Fruit fly (Drosophila melanogaster): ENCODE data around the gene HP1D3csd.
A peak's percentile ranks its signal among the peaks of the same experiment; 100 is the strongest.

The HP1D3csd gene

dm6 chrX:19208014-19208413, 18.0 kb downstream of the HP1D3csd start, which contains the start of gene Ulp1 (continued):
- no peak for TF ChIP-seq pfk (GFP tag; optimal IDR thresholded peaks at IDR 0.05)
- peak; percentile 63; the same call in 1 of the 2 replicates for TF ChIP-seq CG42726 (GFP tag; IDR thresholded peaks at IDR 0.05; ENCODE audit: partially characterized antibody)
- no peak for TF ChIP-seq CG2678 (tag; optimal IDR thresholded peaks at IDR 0.05)
- TF ChIP-seq Rx (GFP tag; IDR thresholded peaks at IDR 0.05): no peak
- peak; percentile 76 for TF ChIP-seq CG3995 (GFP tag; optimal IDR thresholded peaks at IDR 0.05)
- TF ChIP-seq Doc2 (GFP tag; IDR thresholded peaks at IDR 0.05): no peak
- peak; percentile 11 for TF ChIP-seq CG2120 (GFP tag; optimal IDR thresholded peaks at IDR 0.05)
- no peak for TF ChIP-seq PHDP (tag; optimal IDR thresholded peaks at IDR 0.05)
- no peak for TF ChIP-seq aop (GFP tag; IDR thresholded peaks at IDR 0.05)
- TF ChIP-seq CG12104 (GFP tag; optimal IDR thresholded peaks at IDR 0.05): no peak
- no peak for TF ChIP-seq C15 (GFP tag; IDR thresholded peaks at IDR 0.05)
- TF ChIP-seq D (optimal IDR thresholded peaks at IDR 0.05): no peak
- TF ChIP-seq D (GFP tag; optimal IDR thresholded peaks at IDR 0.05): no peak
- TF ChIP-seq Fer2 (tag; optimal IDR thresholded peaks at IDR 0.05): no peak
- no peak for TF ChIP-seq CG10654 (GFP tag; optimal IDR thresholded peaks at IDR 0.05)
- no peak for TF ChIP-seq CG14050 (GFP tag; IDR thresholded peaks at IDR 0.05)
- peak in 1 of 2 experiments; percentile 47 for TF ChIP-seq Pdp1 (GFP tag; optimal IDR thresholded peaks at IDR 0.05)
- TF ChIP-seq Blimp-1 (GFP tag; optimal IDR thresholded peaks at IDR 0.05): no peak
- no peak for TF ChIP-seq CG34376 (GFP tag; optimal IDR thresholded peaks at IDR 0.05)
- TF ChIP-seq nmo (GFP tag; optimal IDR thresholded peaks at IDR 0.05): peak; percentile 36
- no peak for TF ChIP-seq Mrtf (GFP tag; IDR thresholded peaks at IDR 0.05)
- TF ChIP-seq amos (GFP tag; IDR thresholded peaks at IDR 0.05; ENCODE audit: partially characterized antibody): peak; percentile 58
- TF ChIP-seq CG3407 (GFP tag; optimal IDR thresholded peaks at IDR 0.05): no peak
- TF ChIP-seq exex (tag; optimal IDR thresholded peaks at IDR 0.05): peak; percentile 55
- no peak for TF ChIP-seq Sox100B (GFP tag; optimal IDR thresholded peaks at IDR 0.05)
- peak; percentile 30 for TF ChIP-seq CG12391 (tag; optimal IDR thresholded peaks at IDR 0.05)
- TF ChIP-seq Lhr (GFP tag; optimal IDR thresholded peaks at IDR 0.05): peak; percentile 60
- no peak for TF ChIP-seq NK7.1 (GFP tag; optimal IDR thresholded peaks at IDR 0.05)
- TF ChIP-seq CG9876 (GFP tag; optimal IDR thresholded peaks at IDR 0.05): peak; percentile 4
- no peak for TF ChIP-seq CG10959 (GFP tag; IDR thresholded peaks at IDR 0.05)
- no peak for TF ChIP-seq Oaz (GFP tag; IDR thresholded peaks at IDR 0.05)
- no peak for TF ChIP-seq mld (GFP tag; IDR thresholded peaks at IDR 0.05; ENCODE audit: partially characterized antibody)
- no peak for TF ChIP-seq caup (GFP tag; optimal IDR thresholded peaks at IDR 0.05; ENCODE audit: severe bottlenecking)
- no peak for TF ChIP-seq Dip2 (GFP tag; IDR thresholded peaks at IDR 0.05)
- TF ChIP-seq ap (GFP tag; IDR thresholded peaks at IDR 0.05): no peak
- no peak for TF ChIP-seq tna (GFP tag; IDR thresholded peaks at IDR 0.05; ENCODE audit: partially characterized antibody)
- no peak for TF ChIP-seq CG8765 (GFP tag; IDR thresholded peaks at IDR 0.05)
- no peak for TF ChIP-seq CG18476 (GFP tag; optimal IDR thresholded peaks at IDR 0.05)
- TF ChIP-seq TFAM (GFP tag; optimal IDR thresholded peaks at IDR 0.05): no peak
- TF ChIP-seq CG7786 (GFP tag; optimal IDR thresholded peaks at IDR 0.05): no peak
- TF ChIP-seq al (GFP tag; IDR thresholded peaks at IDR 0.05): no peak
- no peak for TF ChIP-seq grn (GFP tag; optimal IDR thresholded peaks at IDR 0.05)
- no peak for TF ChIP-seq CG4360 (GFP tag; IDR thresholded peaks at IDR 0.05)
- no peak for TF ChIP-seq Mes4 (GFP tag; optimal IDR thresholded peaks at IDR 0.05)
- no peak for TF ChIP-seq CG18764 (GFP tag; optimal IDR thresholded peaks at IDR 0.05)
- TF ChIP-seq CG1233 (GFP tag; optimal IDR thresholded peaks at IDR 0.05): no peak
- TF ChIP-seq CG12071 (GFP tag; optimal IDR thresholded peaks at IDR 0.05): no peak
- no peak for TF ChIP-seq dmrt11E (tag; optimal IDR thresholded peaks at IDR 0.05)
- TF ChIP-seq Hr3 (GFP tag; optimal IDR thresholded peaks at IDR 0.05): peak; percentile 31
- no peak for TF ChIP-seq CG15011 (GFP tag; optimal IDR thresholded peaks at IDR 0.05)
- no peak for TF ChIP-seq ranshi (GFP tag; IDR thresholded peaks at IDR 0.05)
- no peak for TF ChIP-seq Nf-YA (GFP tag; IDR thresholded peaks at IDR 0.05)
